Fruit fly (Drosophila melanogaster): ENCODE data around the gene CG7330.

Gene CG7330

DNA sequence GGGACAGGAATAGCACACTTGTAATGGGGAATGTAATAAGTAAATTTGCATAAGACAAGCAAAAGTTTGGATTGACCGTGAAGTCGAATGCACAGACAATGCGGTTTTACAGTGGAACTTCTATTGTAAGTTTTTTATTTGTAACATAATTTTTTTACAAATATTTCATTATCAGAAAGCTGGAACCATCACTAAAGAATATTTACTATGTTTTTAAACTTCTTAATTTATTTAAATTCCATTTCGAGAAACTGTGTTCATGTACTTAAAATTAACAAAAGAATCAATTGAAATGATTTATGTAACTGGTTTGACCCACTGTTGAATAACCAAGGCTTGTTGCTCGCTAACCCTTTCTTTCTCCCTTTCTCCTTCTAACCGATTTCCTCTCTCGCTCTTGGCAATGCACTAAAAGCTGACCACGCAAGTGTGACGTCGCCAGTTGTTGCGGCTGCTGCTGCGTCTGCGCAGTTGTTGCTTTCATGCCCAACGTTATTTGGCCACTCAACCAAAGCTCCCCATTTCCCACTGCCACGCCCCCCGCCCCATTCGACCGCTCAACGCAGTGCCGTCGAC, 47.2 kb upstream of the CG7330 start (continued):
- TF ChIP-seq acj6 (GFP tag; optimal IDR thresholded peaks at IDR 0.05): peak; percentile 54
- TF ChIP-seq fkh (GFP tag; optimal IDR thresholded peaks at IDR 0.05): no peak
- no peak for TF ChIP-seq spab (GFP tag; optimal IDR thresholded peaks at IDR 0.05)
- peak; percentile 50; the same call in 1 of the 2 replicates for TF ChIP-seq CG15336 (GFP tag; IDR thresholded peaks at IDR 0.05)
- peak; percentile 19 for TF ChIP-seq Eip75B (GFP tag; optimal IDR thresholded peaks at IDR 0.05)
- TF ChIP-seq CG4318 (GFP tag; optimal IDR thresholded peaks at IDR 0.05): no peak
- TF ChIP-seq svp (GFP tag): peak; percentile 79
- TF ChIP-seq CG6163 (GFP tag; IDR thresholded peaks at IDR 0.05): 0 out of 3 replicates have a peak, but pooled peaks have one; percentile 37
- no peak for TF ChIP-seq Sox15 (GFP tag; optimal IDR thresholded peaks at IDR 0.05)
- peak; percentile 34 for TF ChIP-seq Ets21C (GFP tag; optimal IDR thresholded peaks at IDR 0.05)
- TF ChIP-seq Eip78C (GFP tag): peak; percentile 85
- peak; percentile 18 for TF ChIP-seq Sox14 (GFP tag; optimal IDR thresholded peaks at IDR 0.05)
- TF ChIP-seq vri (GFP tag; optimal IDR thresholded peaks at IDR 0.05): peak; percentile 1
- no peak for TF ChIP-seq CG9139 (GFP tag; optimal IDR thresholded peaks at IDR 0.05)

DNA sequence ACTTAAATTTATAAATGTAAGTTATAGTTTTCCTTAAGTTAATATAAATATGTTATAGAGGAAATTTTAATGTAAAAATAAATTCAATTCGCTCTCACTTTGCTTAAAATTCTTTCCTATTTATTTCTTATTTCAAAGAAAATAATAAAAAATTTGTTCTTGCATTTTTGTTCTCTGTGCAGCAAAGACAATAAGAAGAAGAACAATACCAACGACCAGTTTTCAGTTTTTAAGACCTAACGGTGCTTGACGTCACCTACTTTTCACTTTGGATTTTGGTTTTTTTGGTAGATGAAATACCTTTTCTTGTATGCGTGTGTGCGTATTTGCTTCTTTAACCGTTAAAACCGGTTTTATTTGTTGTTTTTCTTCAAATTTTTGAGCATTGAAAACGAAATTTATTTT, 46.6 kb upstream of the CG7330 start:
- TF ChIP-seq vri (GFP tag; optimal IDR thresholded peaks at IDR 0.05): no peak
- no peak for TF ChIP-seq dsx (GFP tag; optimal IDR thresholded peaks at IDR 0.05; ENCODE audit: poor library complexity, severe bottlenecking)
- TF ChIP-seq fkh (GFP tag; optimal IDR thresholded peaks at IDR 0.05): no peak
- no peak for TF ChIP-seq achi (GFP tag; optimal IDR thresholded peaks at IDR 0.05)
- peak; percentile 7 for TF ChIP-seq OdsH (GFP tag; optimal IDR thresholded peaks at IDR 0.05)
- no peak for TF ChIP-seq CG1621 (tag; optimal IDR thresholded peaks at IDR 0.05)
- no peak for TF ChIP-seq CG6163 (GFP tag; IDR thresholded peaks at IDR 0.05)
- no peak for TF ChIP-seq fd85E (GFP tag; optimal IDR thresholded peaks at IDR 0.05)
- TF ChIP-seq svp (GFP tag): no peak
- TF ChIP-seq Ets96B (tag; optimal IDR thresholded peaks at IDR 0.05): no peak
- no peak for TF ChIP-seq pdm3 (GFP tag; optimal IDR thresholded peaks at IDR 0.05)
- 0 out of 3 replicates have a peak, but pooled peaks have one; percentile 22 for TF ChIP-seq CG8119 (GFP tag; IDR thresholded peaks at IDR 0.05)
- no peak for TF ChIP-seq cyc (GFP tag; optimal IDR thresholded peaks at IDR 0.05)
- no peak for TF ChIP-seq fd59A (GFP tag; optimal IDR thresholded peaks at IDR 0.05)
- TF ChIP-seq topi (GFP tag; optimal IDR thresholded peaks at IDR 0.05): no peak
- no peak for TF ChIP-seq CG32006 (GFP tag; optimal IDR thresholded peaks at IDR 0.05)
- TF ChIP-seq Eip78C (GFP tag): peak; percentile 33
- no peak for TF ChIP-seq Hr4 (GFP tag; optimal IDR thresholded peaks at IDR 0.05)
- no peak for TF ChIP-seq CG6808 (GFP tag; optimal IDR thresholded peaks at IDR 0.05)
- peak; percentile 31 for TF ChIP-seq Met (GFP tag; optimal IDR thresholded peaks at IDR 0.05)
- no peak for TF ChIP-seq dac (GFP tag; optimal IDR thresholded peaks at IDR 0.05)
- TF ChIP-seq Sox102F (GFP tag; optimal IDR thresholded peaks at IDR 0.05): peak; percentile 11
- peak; percentile 7 for TF ChIP-seq CG8632 (GFP tag; optimal IDR thresholded peaks at IDR 0.05)
- TF ChIP-seq Blimp-1 (GFP tag; optimal IDR thresholded peaks at IDR 0.05): peak; percentile 71
- no peak for TF ChIP-seq CG8319 (GFP tag; optimal IDR thresholded peaks at IDR 0.05)
- no peak for TF ChIP-seq CG34406 (GFP tag; optimal IDR thresholded peaks at IDR 0.05)
- no peak for TF ChIP-seq CG16779 (tag; optimal IDR thresholded peaks at IDR 0.05)
- TF ChIP-seq Ets21C (GFP tag; optimal IDR thresholded peaks at IDR 0.05): no peak
- TF ChIP-seq CG11294 (GFP tag; IDR thresholded peaks at IDR 0.05): no peak
- TF ChIP-seq CG10669 (GFP tag; optimal IDR thresholded peaks at IDR 0.05): no peak
- TF ChIP-seq net (GFP tag; optimal IDR thresholded peaks at IDR 0.05): no peak
- TF ChIP-seq lz (GFP tag; optimal IDR thresholded peaks at IDR 0.05): no peak
- TF ChIP-seq spab (GFP tag; optimal IDR thresholded peaks at IDR 0.05): no peak
- no peak for TF ChIP-seq Gug (GFP tag; IDR thresholded peaks at IDR 0.05)
- TF ChIP-seq ss (GFP tag; optimal IDR thresholded peaks at IDR 0.05): no peak
- no peak for TF ChIP-seq CG6276 (GFP tag; optimal IDR thresholded peaks at IDR 0.05)
- no peak for TF ChIP-seq Hr39 (GFP tag; optimal IDR thresholded peaks at IDR 0.05)
- no peak for TF ChIP-seq CG3032 (tag; optimal IDR thresholded peaks at IDR 0.05)
- TF ChIP-seq Sox15 (GFP tag; optimal IDR thresholded peaks at IDR 0.05): no peak
- no peak for TF ChIP-seq eg (GFP tag; IDR thresholded peaks at IDR 0.05)
- TF ChIP-seq esn (GFP tag; optimal IDR thresholded peaks at IDR 0.05): peak; percentile 23
- no peak for TF ChIP-seq salr (GFP tag; optimal IDR thresholded peaks at IDR 0.05)
- peak; percentile 36; the same call in 1 of the 2 replicates for TF ChIP-seq CG15336 (GFP tag; IDR thresholded peaks at IDR 0.05)
- no peak for TF ChIP-seq Smox (GFP tag; optimal IDR thresholded peaks at IDR 0.05)
